Worm (Caenorhabditis elegans) whole organism, L2 larva: ENCODE measurements around the gene tmem-131.

ENCODE experiments used
- nhr-12 ChIP-seq: fragments of 150-350 bp; optimal IDR thresholded peaks from 2 replicates; lab custom pipeline; 2014; ENCODE audit warnings: missing biosample characterization, missing genetic modification characterization
- nhr-23 ChIP-seq: fragments of 150-350 bp; optimal IDR thresholded peaks from 2 replicates; lab custom pipeline; 2014; ENCODE audit warnings: missing biosample characterization, missing genetic modification reagents, missing genetic modification characterization

ce11 chrIII:5002231-5002630, 4.3 kb upstream of the tmem-131 start, which contains the start of gene R144.10:
- no peak for TF ChIP-seq nhr-12 (tag; lab: Kevin White, UChicago)
- no peak for TF ChIP-seq nhr-23 (tag; lab: Kevin White, UChicago)
